Fruit fly (Drosophila melanogaster): ENCODE results near the gene Tcs6.

The Tcs6 gene

dm6 chr3R:26031968-26032610 lies 25.9 kb downstream of the Tcs6 start:
- TF ChIP-seq kay (GFP tag; ENCODE audit: borderline replicate concordance), result no peak

dm6 chr3R:26030562-26030961 lies 27.5 kb downstream of the Tcs6 start:
- no peak for TF ChIP-seq tj (GFP tag; optimal IDR thresholded peaks at IDR 0.05)
- no peak for TF ChIP-seq ovo (GFP tag; optimal IDR thresholded peaks at IDR 0.05)
- TF ChIP-seq cic (GFP tag; optimal IDR thresholded peaks at IDR 0.05), result no peak
- no peak for TF ChIP-seq bab1 (GFP tag; optimal IDR thresholded peaks at IDR 0.05)
- TF ChIP-seq Crg-1 (GFP tag; optimal IDR thresholded peaks at IDR 0.05), result no peak
- TF ChIP-seq toe (GFP tag; optimal IDR thresholded peaks at IDR 0.05), result no peak
- TF ChIP-seq Mnt (GFP tag; optimal IDR thresholded peaks at IDR 0.05), result no peak
- TF ChIP-seq CG12768 (GFP tag; optimal IDR thresholded peaks at IDR 0.05), result no peak
- no peak for TF ChIP-seq CG33017 (tag; optimal IDR thresholded peaks at IDR 0.05)
- TF ChIP-seq CG7101 (tag; optimal IDR thresholded peaks at IDR 0.05), result no peak
- no peak for TF ChIP-seq pad (GFP tag; optimal IDR thresholded peaks at IDR 0.05)
- TF ChIP-seq CG11617 (GFP tag; optimal IDR thresholded peaks at IDR 0.05), result no peak

dm6 chr3R:26027903-26028302 lies 30.1 kb downstream of the Tcs6 start:
- TF ChIP-seq CG12768 (GFP tag; optimal IDR thresholded peaks at IDR 0.05) (no peak), Crg-1 (GFP tag; optimal IDR thresholded peaks at IDR 0.05) (no peak), CG33017 (tag; optimal IDR thresholded peaks at IDR 0.05) (no peak), CG5204 (GFP tag; optimal IDR thresholded peaks at IDR 0.05) (no peak)

- no peak for TF ChIP-seq CG12768 (GFP tag; optimal IDR thresholded peaks at IDR 0.05)
- TF ChIP-seq toe (GFP tag; optimal IDR thresholded peaks at IDR 0.05), result no peak
- TF ChIP-seq bab1 (GFP tag; optimal IDR thresholded peaks at IDR 0.05), result no peak
- no peak for TF ChIP-seq Crg-1 (GFP tag; optimal IDR thresholded peaks at IDR 0.05)
- TF ChIP-seq CG1620 (GFP tag; optimal IDR thresholded peaks at IDR 0.05), result no peak
- no peak for TF ChIP-seq Mnt (GFP tag; optimal IDR thresholded peaks at IDR 0.05)
- TF ChIP-seq Clk (GFP tag; optimal IDR thresholded peaks at IDR 0.05), result no peak
- no peak for TF ChIP-seq kay (GFP tag; ENCODE audit: borderline replicate concordance)
- TF ChIP-seq cnc (optimal IDR thresholded peaks at IDR 0.05), result no peak
- TF ChIP-seq CG7045 (GFP tag; optimal IDR thresholded peaks at IDR 0.05), result no peak
- TF ChIP-seq cic (GFP tag; optimal IDR thresholded peaks at IDR 0.05), result no peak
- no peak for TF ChIP-seq tj (GFP tag; optimal IDR thresholded peaks at IDR 0.05)
- TF ChIP-seq Hr96 (GFP tag; optimal IDR thresholded peaks at IDR 0.05), result no peak
- TF ChIP-seq CG14711 (tag; optimal IDR thresholded peaks at IDR 0.05), result no peak
- no peak for TF ChIP-seq CG11617 (GFP tag; optimal IDR thresholded peaks at IDR 0.05)
- TF ChIP-seq CG33017 (tag; optimal IDR thresholded peaks at IDR 0.05), result no peak
Measured at dm6 chr3R:26026631-26027274, 31.3 kb downstream of the Tcs6 start.

- TF ChIP-seq CG7045 (GFP tag; optimal IDR thresholded peaks at IDR 0.05), result no peak
- TF ChIP-seq CG12768 (GFP tag; optimal IDR thresholded peaks at IDR 0.05), result no peak
- TF ChIP-seq ovo (GFP tag; optimal IDR thresholded peaks at IDR 0.05), result no peak
- no peak for TF ChIP-seq pad (GFP tag; optimal IDR thresholded peaks at IDR 0.05)
- no peak for TF ChIP-seq CG5204 (GFP tag; optimal IDR thresholded peaks at IDR 0.05)
- no peak for TF ChIP-seq kay (GFP tag; ENCODE audit: borderline replicate concordance)
- TF ChIP-seq CG7101 (tag; optimal IDR thresholded peaks at IDR 0.05), result no peak
- TF ChIP-seq cic (GFP tag; optimal IDR thresholded peaks at IDR 0.05), result no peak
- TF ChIP-seq Clk (GFP tag; optimal IDR thresholded peaks at IDR 0.05), result no peak
- TF ChIP-seq Mnt (GFP tag; optimal IDR thresholded peaks at IDR 0.05), result no peak
- TF ChIP-seq cnc (optimal IDR thresholded peaks at IDR 0.05), result no peak
- no peak for TF ChIP-seq bab1 (GFP tag; optimal IDR thresholded peaks at IDR 0.05)
- TF ChIP-seq Hr96 (GFP tag; optimal IDR thresholded peaks at IDR 0.05), result no peak
- no peak for TF ChIP-seq CG33017 (tag; optimal IDR thresholded peaks at IDR 0.05)
- TF ChIP-seq tj (GFP tag; optimal IDR thresholded peaks at IDR 0.05), result no peak
- no peak for TF ChIP-seq CG14711 (tag; optimal IDR thresholded peaks at IDR 0.05)
- no peak for TF ChIP-seq CG11617 (GFP tag; optimal IDR thresholded peaks at IDR 0.05)
- no peak for TF ChIP-seq CG1620 (GFP tag; optimal IDR thresholded peaks at IDR 0.05)
Measured at dm6 chr3R:26024596-26025213, 33.3 kb downstream of the Tcs6 start.

dm6 chr3R:26023252-26023651 lies 34.8 kb downstream of the Tcs6 start:
- no peak for TF ChIP-seq Mnt (GFP tag; optimal IDR thresholded peaks at IDR 0.05)
- TF ChIP-seq CG1620 (GFP tag; optimal IDR thresholded peaks at IDR 0.05), result no peak
- TF ChIP-seq CG11617 (GFP tag; optimal IDR thresholded peaks at IDR 0.05), result no peak
- TF ChIP-seq tj (GFP tag; optimal IDR thresholded peaks at IDR 0.05), result no peak
- TF ChIP-seq CG7101 (tag; optimal IDR thresholded peaks at IDR 0.05), result no peak
- no peak for TF ChIP-seq CG14711 (tag; optimal IDR thresholded peaks at IDR 0.05)
- TF ChIP-seq pad (GFP tag; optimal IDR thresholded peaks at IDR 0.05), result no peak
